Fruit fly (Drosophila melanogaster): ENCODE data around the gene CG13856.

Gene CG13856

dm6 chr3R:22358810-22359209 lies 43.6 kb upstream of the CG13856 start (continued):
- TF ChIP-seq HLHmδ (GFP tag; optimal IDR thresholded peaks at IDR 0.05): no peak
- peak; percentile 54; the same call in 1 of the 2 replicates for TF ChIP-seq CG14014 (GFP tag; IDR thresholded peaks at IDR 0.05)
- TF ChIP-seq Gug (GFP tag; IDR thresholded peaks at IDR 0.05): peak; percentile 33; the same call in 1 of the 4 replicates
- TF ChIP-seq esg (GFP tag; conservative IDR thresholded peaks at IDR 0.05): peak; percentile 24; the same call in 1 of the 2 replicates
- TF ChIP-seq CG8924 (tag; optimal IDR thresholded peaks at IDR 0.05): peak; percentile 72
- TF ChIP-seq CG18619 (GFP tag; optimal IDR thresholded peaks at IDR 0.05): peak; percentile 58
- no peak for TF ChIP-seq CG7928 (GFP tag; optimal IDR thresholded peaks at IDR 0.05)
- TF ChIP-seq CG2120 (GFP tag; optimal IDR thresholded peaks at IDR 0.05): peak; percentile 52
- peak; percentile 73 for TF ChIP-seq Lhr (GFP tag; optimal IDR thresholded peaks at IDR 0.05)
- TF ChIP-seq CG11504 (tag; optimal IDR thresholded peaks at IDR 0.05): peak; percentile 75
- TF ChIP-seq p53 (GFP tag; optimal IDR thresholded peaks at IDR 0.05): no peak
- TF ChIP-seq vfl (GFP tag; optimal IDR thresholded peaks at IDR 0.05): no peak
- no peak for TF ChIP-seq mirr (GFP tag; optimal IDR thresholded peaks at IDR 0.05)
- peak; percentile 79 for TF ChIP-seq HLH3B (GFP tag; IDR thresholded peaks at IDR 0.05)
- no peak for TF ChIP-seq yki (optimal IDR thresholded peaks at IDR 0.05)
- TF ChIP-seq CG12942 (GFP tag; optimal IDR thresholded peaks at IDR 0.05): peak; percentile 59
- TF ChIP-seq Sry-β (GFP tag; optimal IDR thresholded peaks at IDR 0.05): peak; percentile 42
- peak; percentile 63 for TF ChIP-seq trh (GFP tag; optimal IDR thresholded peaks at IDR 0.05)
- TF ChIP-seq fd64A (GFP tag; optimal IDR thresholded peaks at IDR 0.05): peak; percentile 86
- TF ChIP-seq CG7839 (tag; optimal IDR thresholded peaks at IDR 0.05): peak; percentile 54
- peak; percentile 62 for TF ChIP-seq CG4854 (GFP tag; optimal IDR thresholded peaks at IDR 0.05)
- TF ChIP-seq PHDP (tag; optimal IDR thresholded peaks at IDR 0.05): peak; percentile 77
- TF ChIP-seq dmrt99B (tag; optimal IDR thresholded peaks at IDR 0.05): peak; percentile 62
- TF ChIP-seq dimm (GFP tag; IDR thresholded peaks at IDR 0.05): no peak
- TF ChIP-seq CG12155 (GFP tag; optimal IDR thresholded peaks at IDR 0.05): peak; percentile 36
- TF ChIP-seq unc-4 (GFP tag; IDR thresholded peaks at IDR 0.05; ENCODE audit: partially characterized antibody): no peak
- TF ChIP-seq slbo (GFP tag; IDR thresholded peaks at IDR 0.05): peak; percentile 48; the same call in 1 of the 2 replicates
- TF ChIP-seq CG10979 (tag; optimal IDR thresholded peaks at IDR 0.05): peak; percentile 70
- TF ChIP-seq hb (GFP tag; IDR thresholded peaks at IDR 0.05; ENCODE audit: partially characterized antibody): no peak
- no peak for TF ChIP-seq sc (optimal IDR thresholded peaks at IDR 0.05)
- TF ChIP-seq sc (GFP tag; optimal IDR thresholded peaks at IDR 0.05): peak; percentile 89
- TF ChIP-seq Mad (GFP tag; optimal IDR thresholded peaks at IDR 0.05): peak; percentile 52
- TF ChIP-seq CG13123 (GFP tag; optimal IDR thresholded peaks at IDR 0.05): peak; percentile 69
- TF ChIP-seq Meics (GFP tag; optimal IDR thresholded peaks at IDR 0.05): peak; percentile 52
- no peak for TF ChIP-seq cad (GFP tag; optimal IDR thresholded peaks at IDR 0.05)
- peak; percentile 17 for TF ChIP-seq CHES-1-like (GFP tag; optimal IDR thresholded peaks at IDR 0.05)
- peak; percentile 49; the same call in 1 of the 3 replicates for TF ChIP-seq CG2889 (GFP tag; IDR thresholded peaks at IDR 0.05)
- TF ChIP-seq psq (GFP tag; optimal IDR thresholded peaks at IDR 0.05): peak; percentile 70
- peak; percentile 57; the same call in 1 of the 2 replicates for TF ChIP-seq CG5953 (GFP tag; IDR thresholded peaks at IDR 0.05)
- TF ChIP-seq CG9876 (GFP tag; optimal IDR thresholded peaks at IDR 0.05): peak; percentile 6
- peak; percentile 44 for TF ChIP-seq CG13775 (GFP tag; optimal IDR thresholded peaks at IDR 0.05)
- TF ChIP-seq dpn (GFP tag; optimal IDR thresholded peaks at IDR 0.05): peak in 1 of 2 experiments; percentile 64
- TF ChIP-seq dm (GFP tag; optimal IDR thresholded peaks at IDR 0.05): no peak
- TF ChIP-seq CG12219 (GFP tag; optimal IDR thresholded peaks at IDR 0.05): peak; percentile 44
- 0 out of 3 replicates have a peak, but pooled peaks have one; percentile 35 for TF ChIP-seq CG11456 (GFP tag; IDR thresholded peaks at IDR 0.05)
- TF ChIP-seq Rx (GFP tag; IDR thresholded peaks at IDR 0.05): peak; percentile 54; the same call in 1 of the 2 replicates
- peak; percentile 36 for TF ChIP-seq sqz (GFP tag; optimal IDR thresholded peaks at IDR 0.05)
- TF ChIP-seq CG4328 (GFP tag; optimal IDR thresholded peaks at IDR 0.05): peak; percentile 58
- TF ChIP-seq insv (GFP tag; optimal IDR thresholded peaks at IDR 0.05): no peak
- TF ChIP-seq NFAT (GFP tag; IDR thresholded peaks at IDR 0.05): 0 out of 2 replicates have a peak, but pooled peaks have one; percentile 31
- TF ChIP-seq CG15514 (GFP tag; optimal IDR thresholded peaks at IDR 0.05): peak; percentile 32
